Worm (Caenorhabditis elegans): ENCODE measurements around the gene ugt-15.
"Not testable (repeated sequence)": the region's sequence is repeated elsewhere in the genome, so short reads cannot be mapped to it uniquely, and the experiment has no call there.

The ugt-15 gene

DNA sequence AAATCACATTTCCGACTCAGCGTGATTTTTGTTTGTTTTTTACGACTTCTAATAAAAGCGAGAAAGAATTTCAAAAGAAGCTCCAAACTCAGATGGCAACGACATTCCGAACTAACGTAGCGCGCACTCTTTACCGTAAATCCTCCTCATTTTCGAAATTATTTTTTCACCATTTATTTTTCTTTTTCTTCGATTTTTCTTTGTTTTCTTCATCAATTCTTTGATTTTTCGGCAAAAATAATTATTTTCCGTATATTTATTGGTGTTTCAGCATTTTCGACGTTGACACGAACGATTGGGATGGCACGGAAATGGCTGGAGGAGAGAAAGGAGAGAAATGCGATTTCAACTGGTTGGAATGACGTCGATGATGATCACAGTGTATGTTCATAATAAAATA, 38.3 kb downstream of the ugt-15 start, which contains the start of gene T07F10.5:
TSS of gene T07F10.5 (plus strand) at position 301 of the 400 bp plus-strand sequence.
- TF ChIP-seq unc-62 (GFP tag; optimal IDR thresholded peaks at IDR 0.05), result not testable (repeated sequence)

DNA sequence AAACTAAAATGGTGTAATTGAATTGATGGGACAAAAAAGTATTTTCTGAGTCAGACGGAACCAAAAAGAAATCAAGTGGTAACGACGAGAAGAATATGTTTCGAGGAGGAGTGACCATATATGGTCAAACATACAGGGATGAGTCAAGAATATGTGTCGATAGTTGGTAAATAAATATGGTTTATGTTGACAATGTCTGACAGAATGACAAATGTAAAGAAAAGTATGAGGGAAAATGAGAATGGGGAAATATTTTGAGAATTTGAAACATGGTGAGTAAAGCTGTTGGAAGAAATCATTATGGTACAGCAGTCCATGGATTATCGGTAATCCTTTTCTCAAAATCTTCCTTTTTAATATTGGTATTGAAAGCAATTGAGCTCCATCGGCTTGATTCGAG, 40.7 kb downstream of the ugt-15 start, which contains the start of gene nspg-1:
TSS of gene nspg-1 (minus strand) at position 101 of the 400 bp plus-strand sequence.
- TF ChIP-seq unc-62 (GFP tag; optimal IDR thresholded peaks at IDR 0.05), result no peak

DNA sequence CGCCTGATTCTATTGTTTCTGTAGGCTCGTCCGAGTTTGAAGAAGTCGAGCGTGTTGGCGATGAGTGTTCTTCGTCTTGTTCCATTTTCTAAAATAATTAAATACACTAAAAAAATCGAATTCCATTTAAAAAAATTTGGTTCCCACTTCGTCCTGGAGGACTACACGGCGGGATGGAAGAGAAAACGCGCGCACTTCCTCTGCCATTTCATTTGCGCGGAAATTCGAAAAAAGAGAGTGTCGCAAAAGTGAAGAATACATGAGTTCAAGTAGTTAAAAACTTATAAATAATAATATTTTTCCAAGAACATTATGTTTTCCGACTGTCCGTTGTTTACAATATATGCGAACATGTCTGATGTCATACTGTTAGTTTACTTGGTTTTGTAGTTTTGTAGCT, 42.6 kb downstream of the ugt-15 start, which contains the start of gene T07F10.3:
TSS of gene T07F10.3 (minus strand) at position 98 of the 400 bp plus-strand sequence.
- no peak for TF ChIP-seq unc-62 (GFP tag; optimal IDR thresholded peaks at IDR 0.05)

DNA sequence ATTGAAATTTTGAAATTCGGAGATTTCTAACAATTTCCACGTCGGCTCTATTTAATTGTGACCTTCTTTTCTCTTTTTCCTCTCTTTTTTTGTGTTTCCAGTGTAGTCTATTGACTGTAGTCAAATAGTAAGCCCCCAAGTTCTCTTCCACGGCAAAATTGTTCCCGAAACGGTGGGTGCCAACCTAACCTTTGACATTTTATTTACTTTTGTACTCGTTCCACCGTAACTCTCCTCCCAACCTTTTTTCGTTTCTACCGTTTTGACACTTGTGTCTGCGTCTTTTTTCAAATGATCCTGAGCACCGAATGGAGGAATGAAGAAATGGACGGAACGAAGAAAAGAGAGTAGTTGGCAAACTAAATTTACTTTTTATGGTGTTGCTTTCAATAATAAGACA, 43.4 kb downstream of the ugt-15 start:
- no peak for TF ChIP-seq unc-62 (GFP tag; optimal IDR thresholded peaks at IDR 0.05)

DNA sequence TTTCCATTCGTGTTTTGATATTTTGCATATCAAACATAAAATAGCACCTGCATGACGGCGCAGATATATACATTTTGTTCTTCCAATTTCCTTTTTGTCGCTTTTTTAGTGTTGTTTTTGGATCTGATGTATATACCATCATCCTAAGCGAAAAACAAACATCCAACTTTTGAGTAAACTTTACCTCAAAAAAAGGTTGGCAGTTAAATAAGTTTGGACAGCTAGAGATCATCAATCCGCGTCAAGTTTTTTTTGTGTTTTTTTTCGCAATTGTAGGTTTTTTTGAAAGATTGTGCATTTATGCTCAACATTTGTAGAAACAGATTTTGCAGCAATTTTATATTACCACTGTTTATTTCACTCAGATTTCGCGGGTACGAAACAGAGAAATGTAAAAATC, 44.4 kb downstream of the ugt-15 start, which contains the start of gene bus-19:
TSS of gene bus-19 (plus strand) at position 301 of the 400 bp plus-strand sequence.
- no peak for TF ChIP-seq unc-62 (GFP tag; optimal IDR thresholded peaks at IDR 0.05)

DNA sequence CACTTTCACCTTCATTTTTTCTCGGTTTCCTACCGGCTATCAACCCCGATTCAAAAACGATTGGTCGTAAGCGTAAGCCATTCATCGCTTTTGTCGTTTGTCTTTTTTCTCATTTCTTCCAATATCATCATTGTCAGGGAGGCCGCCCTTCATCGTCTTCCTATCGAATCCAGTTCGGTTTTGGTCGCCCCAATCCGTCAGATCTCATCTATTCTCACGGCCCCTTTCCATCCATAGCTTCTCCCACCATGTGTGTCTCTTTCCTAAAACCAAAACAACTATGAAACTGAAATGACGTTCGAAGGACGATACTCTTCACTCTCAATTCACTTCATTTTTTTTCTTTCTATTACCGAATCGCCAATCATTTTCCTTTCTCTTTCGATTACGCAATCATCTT, 48.5 kb downstream of the ugt-15 start:
- no peak for TF ChIP-seq unc-62 (GFP tag; optimal IDR thresholded peaks at IDR 0.05)

DNA sequence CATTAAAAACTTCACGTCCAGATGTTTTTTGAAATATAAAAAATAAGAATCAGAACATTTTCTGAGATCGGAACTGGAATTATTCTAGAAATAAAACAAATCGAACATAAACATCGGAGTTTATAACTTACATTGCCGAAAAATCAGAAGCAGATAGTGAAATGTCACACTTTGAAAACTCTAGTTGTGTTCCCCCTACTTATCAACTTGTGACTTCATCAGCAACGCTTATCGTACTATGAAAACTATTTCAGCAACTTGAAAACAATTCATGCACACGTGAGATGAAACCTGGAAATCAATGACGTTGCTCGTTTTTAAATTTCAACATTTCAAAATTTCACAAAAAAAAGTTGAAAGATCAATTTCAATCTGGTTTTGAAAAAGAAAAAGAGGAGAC, 49.4 kb downstream of the ugt-15 start:
- no peak for TF ChIP-seq unc-62 (GFP tag; optimal IDR thresholded peaks at IDR 0.05)

DNA sequence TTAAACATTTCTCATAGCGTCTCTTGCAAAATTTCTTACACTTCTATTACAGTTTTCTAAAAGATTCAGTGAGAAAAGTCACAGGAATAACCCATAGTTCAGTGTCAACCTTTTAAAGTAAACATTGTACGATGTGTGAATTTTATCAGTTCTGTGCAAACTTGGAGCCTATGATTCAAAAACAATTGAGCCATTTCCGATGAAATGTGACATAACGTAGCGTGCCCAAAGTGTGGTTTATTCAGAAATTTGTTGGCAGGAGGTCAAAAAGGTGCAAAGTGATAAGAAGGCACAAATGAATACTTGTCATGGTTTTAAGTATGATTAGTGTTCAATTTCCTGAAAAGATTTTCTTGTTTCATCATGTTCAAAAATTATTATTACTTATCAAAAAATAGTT, 50.3 kb downstream of the ugt-15 start:
- no peak for TF ChIP-seq unc-62 (GFP tag; optimal IDR thresholded peaks at IDR 0.05)

DNA sequence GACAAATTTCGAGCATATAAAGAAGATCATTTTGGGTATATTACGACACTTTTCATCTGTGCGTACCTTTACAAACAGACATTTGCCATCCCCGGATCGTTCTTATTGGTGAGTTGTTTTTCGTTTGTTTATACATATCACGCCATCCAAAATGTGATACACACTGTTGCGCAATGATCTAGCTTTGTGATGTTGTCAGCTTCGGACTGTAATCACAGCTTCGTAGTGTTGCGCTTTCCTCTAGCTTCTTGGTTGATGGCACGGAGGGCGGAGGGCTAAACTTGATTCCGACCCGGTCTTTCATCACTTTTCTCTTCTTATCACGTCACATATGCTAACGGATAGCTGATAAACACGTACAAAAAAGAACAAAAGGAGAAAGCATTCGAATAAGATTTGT, 52.0 kb downstream of the ugt-15 start:
- TF ChIP-seq unc-62 (GFP tag; optimal IDR thresholded peaks at IDR 0.05), result no peak

Data from whole organism, dauer.